Worm (Caenorhabditis elegans) whole organism, late embryonic: ENCODE measurements around the gene fbxa-222.
"Not testable (repeated sequence)": the region's sequence is repeated elsewhere in the genome, so short reads cannot be mapped to it uniquely, and the experiment has no call there.

Experiments
- C08G9.2 ChIP-seq: sonication (generic microtip); optimal IDR thresholded peaks from 2 replicates; lab custom pipeline; 2016; ENCODE audit warnings: mild to moderate bottlenecking, missing genetic modification characterization, moderate library complexity, missing compliant biosample characterization
- C38D4.7 ChIP-seq: fragments of 200-800 bp; sonication (Bioruptor generic); optimal IDR thresholded peaks from 2 replicates; lab custom pipeline; 2018; ENCODE audit warnings: mild to moderate bottlenecking, missing genetic modification characterization, moderate library complexity, missing compliant biosample characterization
- F13H6.1 ChIP-seq: sonication (generic microtip); optimal IDR thresholded peaks from 2 replicates; lab custom pipeline; 2016; ENCODE audit warnings: missing genetic modification characterization, missing compliant biosample characterization
- Y22D7AL.16 ChIP-seq: sonication (generic microtip); optimal IDR thresholded peaks from 2 replicates; lab custom pipeline; 2016; ENCODE audit warnings: missing genetic modification characterization, missing compliant biosample characterization
- ama-1 ChIP-seq: fragments of 150-350 bp; optimal IDR thresholded peaks from 2 replicates; lab custom pipeline; 2014
- ceh-14 ChIP-seq: sonication (generic microtip); optimal IDR thresholded peaks from 2 replicates; lab custom pipeline; 2016; ENCODE audit warnings: missing genotype, missing genetic modification characterization, missing compliant biosample characterization
- ceh-19 ChIP-seq: fragments of 200-800 bp; sonication (Bioruptor generic); optimal IDR thresholded peaks from 2 replicates; lab custom pipeline; 2018; ENCODE audit warnings: mild to moderate bottlenecking, missing genetic modification characterization, missing compliant biosample characterization
- ceh-24 ChIP-seq: sonication (generic microtip); optimal IDR thresholded peaks from 2 replicates; lab custom pipeline; 2016; ENCODE audit warnings: mild to moderate bottlenecking, missing genetic modification characterization, missing compliant biosample characterization
- ceh-30 ChIP-seq: fragments of 150-350 bp; optimal IDR thresholded peaks from 2 replicates; lab custom pipeline; 2014; ENCODE audit warnings: missing biosample characterization, missing genetic modification characterization
- ceh-31 ChIP-seq: sonication (generic microtip); optimal IDR thresholded peaks from 2 replicates; lab custom pipeline; 2016; ENCODE audit warnings: missing genetic modification characterization, missing compliant biosample characterization
- ceh-34 ChIP-seq: sonication (generic microtip); optimal IDR thresholded peaks from 2 replicates; lab custom pipeline; 2016; ENCODE audit warnings: mild to moderate bottlenecking, missing genetic modification characterization, missing compliant biosample characterization
- ceh-45 ChIP-seq: fragments of 200-800 bp; sonication (Bioruptor generic); IDR thresholded peaks from 2 replicates; pipeline ENCODE4 v1.3.6; 2022; ENCODE audit warnings: missing genetic modification reagents, missing genetic modification characterization, missing compliant biosample characterization
- ceh-48 ChIP-seq: sonication (generic microtip); optimal IDR thresholded peaks from 2 replicates; lab custom pipeline; 2016; ENCODE audit warnings: missing genetic modification characterization, inconsistent platforms, missing compliant biosample characterization
- che-1 ChIP-seq: sonication (generic microtip); optimal IDR thresholded peaks from 2 replicates; lab custom pipeline; 2016; ENCODE audit warnings: mild to moderate bottlenecking, missing genetic modification characterization, missing compliant biosample characterization
- dmd-4 ChIP-seq: sonication (generic microtip); optimal IDR thresholded peaks from 2 replicates; lab custom pipeline; 2016; ENCODE audit warnings: borderline replicate concordance, missing genetic modification characterization, missing compliant biosample characterization
- dve-1 ChIP-seq: sonication (generic microtip); optimal IDR thresholded peaks from 2 replicates; lab custom pipeline; 2017; ENCODE audit warnings: antibody characterized with exemption, mild to moderate bottlenecking, missing genetic modification characterization, missing compliant biosample characterization
- elt-2 ChIP-seq: sonication (generic microtip); optimal IDR thresholded peaks from 2 replicates; lab custom pipeline; 2016; ENCODE audit warnings: missing genetic modification reagents, missing genetic modification characterization, missing compliant biosample characterization
- eyg-1 ChIP-seq: sonication (generic microtip); optimal IDR thresholded peaks from 2 replicates; lab custom pipeline; 2016; ENCODE audit warnings: missing genotype, missing genetic modification characterization, missing compliant biosample characterization
- fax-1 ChIP-seq: sonication (generic microtip); optimal IDR thresholded peaks from 2 replicates; lab custom pipeline; 2016; ENCODE audit warnings: missing genotype, missing genetic modification characterization, missing compliant biosample characterization
- fkh-10 ChIP-seq: fragments of 150-350 bp; optimal IDR thresholded peaks from 2 replicates; lab custom pipeline; 2014; ENCODE audit warnings: missing biosample characterization, missing genetic modification reagents, missing genetic modification characterization
- hlh-13 ChIP-seq: fragments of 200-800 bp; sonication (Bioruptor generic); optimal IDR thresholded peaks from 2 replicates; lab custom pipeline; 2018; ENCODE audit warnings: mild to moderate bottlenecking, missing genetic modification characterization, missing compliant biosample characterization
- hlh-30 ChIP-seq: sonication (generic microtip); optimal IDR thresholded peaks from 2 replicates; lab custom pipeline; 2017; ENCODE audit warnings: antibody characterized with exemption, missing genetic modification characterization, missing compliant biosample characterization; ENCODE audit not compliant: insufficient read depth
- nfya-1 ChIP-seq: sonication (generic microtip); optimal IDR thresholded peaks from 2 replicates; lab custom pipeline; 2017; ENCODE audit warnings: missing genetic modification characterization, mild to moderate bottlenecking, missing compliant biosample characterization, antibody characterized with exemption, moderate library complexity
- nhr-11 ChIP-seq: fragments of 150-350 bp; optimal IDR thresholded peaks from 2 replicates; lab custom pipeline; 2014; ENCODE audit warnings: missing biosample characterization, missing genetic modification characterization
- nhr-232 ChIP-seq: sonication (generic microtip); optimal IDR thresholded peaks from 2 replicates; lab custom pipeline; 2016; ENCODE audit warnings: missing genetic modification characterization, missing compliant biosample characterization
- odd-2 ChIP-seq: sonication (generic microtip); optimal IDR thresholded peaks from 2 replicates; lab custom pipeline; 2017; ENCODE audit warnings: antibody characterized with exemption, mild to moderate bottlenecking, missing genetic modification characterization, missing compliant biosample characterization
- pag-3 ChIP-seq: sonication (generic microtip); optimal IDR thresholded peaks from 2 replicates; lab custom pipeline; 2016; ENCODE audit warnings: missing compliant biosample characterization, missing genetic modification characterization, borderline replicate concordance
- pha-2 ChIP-seq: sonication (generic microtip); optimal IDR thresholded peaks from 2 replicates; lab custom pipeline; 2017; ENCODE audit warnings: mild to moderate bottlenecking, missing genetic modification characterization, missing compliant biosample characterization
- pqm-1 ChIP-seq: sonication (generic microtip); optimal IDR thresholded peaks from 2 replicates; lab custom pipeline; 2016; ENCODE audit warnings: missing genetic modification characterization, missing compliant biosample characterization
- sdc-2 ChIP-seq: sonication (generic microtip); optimal IDR thresholded peaks from 2 replicates; lab custom pipeline; 2016; ENCODE audit warnings: missing genotype, missing genetic modification characterization, missing compliant biosample characterization
- syd-9 ChIP-seq: sonication (generic microtip); optimal IDR thresholded peaks from 2 replicates; lab custom pipeline; 2016; ENCODE audit warnings: mild to moderate bottlenecking, missing genetic modification characterization, moderate library complexity, missing compliant biosample characterization
- tbx-2 ChIP-seq: sonication (generic microtip); optimal IDR thresholded peaks from 2 replicates; lab custom pipeline; 2016; ENCODE audit warnings: missing genetic modification characterization, missing compliant biosample characterization
- tbx-7 ChIP-seq: sonication (generic microtip); optimal IDR thresholded peaks from 2 replicates; lab custom pipeline; 2016; ENCODE audit warnings: missing genotype, missing genetic modification characterization, missing compliant biosample characterization
- unc-55 ChIP-seq: sonication (generic microtip); optimal IDR thresholded peaks from 2 replicates; lab custom pipeline; 2017; ENCODE audit warnings: missing biosample characterization, missing genetic modification reagents, missing genetic modification characterization
- zip-5 ChIP-seq: sonication (generic microtip); optimal IDR thresholded peaks from 2 replicates; lab custom pipeline; 2016; ENCODE audit warnings: missing genetic modification characterization, missing compliant biosample characterization

Gene fbxa-222

DNA sequence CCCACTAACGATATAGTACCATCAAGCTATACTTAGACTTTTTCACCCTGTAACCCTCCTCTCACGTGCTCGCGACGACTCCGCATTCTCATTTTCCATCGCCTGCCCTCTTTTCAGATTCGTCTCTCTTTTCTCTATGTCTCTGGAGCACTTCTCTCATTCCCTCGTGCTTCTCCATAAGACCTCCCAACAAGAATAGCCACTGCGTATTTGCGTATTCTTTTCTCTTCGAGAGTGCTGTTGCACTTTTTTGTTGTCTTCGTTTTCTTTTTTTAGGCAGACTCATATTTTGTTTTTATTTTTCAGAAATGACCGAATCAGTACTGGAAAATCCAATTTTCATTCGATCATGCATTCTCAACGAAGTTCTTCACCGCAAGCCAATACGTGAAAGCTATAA, at the start of gene fbxa-222:
TSS of gene fbxa-222 (plus strand) at position 301 of the 400 bp plus-strand sequence.
- TF ChIP-seq nhr-232 (tag; lab: Kevin White, UChicago): no peak
- TF ChIP-seq odd-2: no peak
- no peak for TF ChIP-seq ceh-24 (tag; lab: Kevin White, UChicago)
- no peak for TF ChIP-seq zip-5 (tag; lab: Kevin White, UChicago)
- TF ChIP-seq tbx-7 (tag; lab: Kevin White, UChicago): no peak
- no peak for TF ChIP-seq syd-9
- no peak for TF ChIP-seq che-1
- no peak for TF ChIP-seq ama-1 (lab: Kevin White, UChicago)
- TF ChIP-seq ceh-31 (tag; lab: Kevin White, UChicago): no peak
- TF ChIP-seq ceh-34 (tag; lab: Kevin White, UChicago): no peak
- no peak for TF ChIP-seq ceh-19 (GFP tag; lab: Kevin White, UChicago)
- no peak for TF ChIP-seq eyg-1 (tag; lab: Kevin White, UChicago)
- no peak for TF ChIP-seq ceh-30 (tag; lab: Kevin White, UChicago)
- no peak for TF ChIP-seq ceh-45 (GFP tag; lab: Robert Waterston, UW)
- TF ChIP-seq tbx-2: no peak
- TF ChIP-seq pqm-1 (tag; lab: Kevin White, UChicago): no peak
- TF ChIP-seq pag-3: no peak
- TF ChIP-seq elt-2 (tag; lab: Kevin White, UChicago): no peak
- no peak for TF ChIP-seq C08G9.2

DNA sequence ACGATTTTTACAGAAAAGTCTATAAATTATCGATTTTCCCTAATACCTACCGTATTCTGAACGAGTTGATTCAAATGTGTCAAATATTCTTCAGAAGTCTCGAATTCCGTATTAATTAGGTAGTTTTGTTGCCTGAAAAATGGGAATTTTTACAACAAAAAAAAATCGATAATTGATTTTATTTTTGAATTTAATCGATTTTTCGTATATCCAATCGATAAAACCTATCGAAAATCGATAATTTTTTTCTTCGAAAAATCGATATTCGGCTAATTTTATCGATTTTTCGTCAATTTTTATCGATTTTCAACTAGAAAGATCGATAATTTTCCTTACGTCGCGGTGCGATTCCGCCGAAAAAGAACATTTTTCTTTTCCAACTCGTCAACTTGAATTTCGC, 32.6 kb upstream of the fbxa-222 start:
- TF ChIP-seq nhr-232 (tag; lab: Kevin White, UChicago) (no peak), dmd-4 (no peak), fkh-10 (GFP tag; lab: Kevin White, UChicago) (no peak), dve-1 (tag; lab: Kevin White, UChicago) (no peak), unc-55 (GFP tag; lab: Kevin White, UChicago) (no peak)
- TF ChIP-seq, all 69 proteins: peak for 0

DNA sequence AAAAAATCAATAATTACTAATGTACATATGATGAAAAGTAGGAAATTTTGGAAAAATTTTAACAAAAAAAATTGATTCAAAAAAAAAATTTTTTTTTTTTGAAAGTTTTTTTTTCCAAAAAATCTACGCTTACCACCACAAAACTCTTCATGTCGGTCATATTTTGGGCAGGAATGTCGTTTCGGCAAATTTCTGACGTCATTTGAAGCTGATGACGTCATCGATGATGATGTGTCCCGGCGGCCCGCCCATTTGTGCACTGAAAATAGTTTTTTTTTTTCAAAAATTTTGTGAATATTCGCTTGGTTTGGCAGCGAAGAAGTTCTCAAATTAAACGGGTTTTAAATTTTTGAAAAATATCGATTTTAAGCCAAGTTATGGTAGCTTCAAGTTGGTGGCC, 28.3 kb upstream of the fbxa-222 start:
- TF ChIP-seq fax-1 (tag; lab: Kevin White, UChicago) (no peak), dmd-4 (no peak), hlh-30 (tag; lab: Kevin White, UChicago) (no peak), hlh-13 (no peak), che-1 (no peak), C38D4.7 (GFP tag; lab: Kevin White, UChicago) (no peak), ama-1 (lab: Kevin White, UChicago) (no peak), tbx-7 (tag; lab: Kevin White, UChicago) (no peak), ceh-14 (tag; lab: Kevin White, UChicago) (no peak)
- TF ChIP-seq, all 69 proteins: peak for 0

DNA sequence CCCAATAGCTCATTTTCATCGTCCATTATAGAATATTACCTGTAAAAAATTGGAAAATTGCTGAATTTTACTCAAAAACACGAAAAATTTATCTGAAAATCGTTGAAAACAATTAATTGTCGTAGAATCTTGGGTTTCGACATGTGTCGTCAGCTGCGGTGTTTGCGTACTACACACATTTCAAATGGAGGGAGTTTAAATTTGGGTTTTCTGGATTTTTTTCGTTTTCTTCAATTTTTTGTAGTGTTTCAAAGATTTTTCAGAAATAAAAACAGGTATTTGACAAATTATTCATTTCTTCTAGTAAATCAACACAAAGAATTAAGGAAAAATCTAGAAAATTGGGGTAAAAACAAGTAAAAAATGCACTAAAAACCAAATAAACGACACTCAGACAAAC, 12.4 kb upstream of the fbxa-222 start, which contains the start of gene Y73B3A.4:
TSS of gene Y73B3A.4 (minus strand) at position 41 of the 400 bp plus-strand sequence.
- TF ChIP-seq F13H6.1 (tag; lab: Kevin White, UChicago); nhr-11; ceh-48 (tag; lab: Kevin White, UChicago): not testable (repeated sequence)

DNA sequence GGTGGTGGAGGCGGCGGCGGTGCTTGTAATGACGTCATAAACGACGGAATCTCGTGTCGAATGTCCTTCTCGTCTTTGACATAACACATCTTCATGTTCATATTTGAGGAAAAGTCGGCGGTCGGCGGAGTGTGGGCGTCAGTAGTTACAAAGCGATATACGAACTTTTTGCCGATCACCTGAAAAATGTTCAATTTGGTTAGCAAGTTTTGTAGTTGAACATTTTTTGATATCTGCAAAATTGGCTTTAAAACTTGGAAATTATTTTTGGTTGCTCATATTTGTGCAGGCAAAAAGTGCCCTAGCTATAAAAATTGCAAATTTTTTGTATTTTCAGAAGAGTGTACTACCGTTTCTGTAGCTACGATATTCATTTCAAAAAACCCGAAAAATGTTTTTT, 8.3 kb upstream of the fbxa-222 start, which contains the start of gene elk-2:
TSS of gene elk-2 (minus strand) at position 101 of the 400 bp plus-strand sequence.
- not testable (repeated sequence) for TF ChIP-seq Y22D7AL.16, pqm-1, pha-2 (tag; lab: Kevin White, UChicago)

DNA sequence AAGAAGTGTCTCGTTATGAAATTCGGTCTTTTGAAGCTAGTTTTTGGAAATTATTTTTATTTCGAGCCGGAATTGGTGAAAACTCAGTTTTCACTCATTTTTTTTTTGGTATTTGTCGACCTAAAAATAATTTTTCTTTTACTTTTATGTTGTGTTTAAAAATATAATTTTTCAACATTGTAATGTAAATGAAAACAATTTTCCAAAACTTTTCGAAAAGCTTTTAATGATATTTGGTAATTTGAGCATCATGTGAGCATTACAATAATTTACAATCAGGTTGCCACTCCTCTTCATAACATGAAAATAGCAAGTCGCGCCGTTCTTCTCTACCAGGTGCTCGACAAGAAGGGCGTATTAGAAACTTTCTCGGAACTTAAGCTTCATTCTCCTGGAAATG, 2.8 kb upstream of the fbxa-222 start, which contains the start of gene fbxa-221:
TSS of gene fbxa-221 (plus strand) at position 301 of the 400 bp plus-strand sequence.
- not testable (repeated sequence) for TF ChIP-seq nfya-1, sdc-2, ceh-31 (tag; lab: Kevin White, UChicago)
